Worm (Caenorhabditis elegans): ENCODE data around the gene nish-1.

The nish-1 gene

ce11 chrIV:10864031-10864430 is at the start of gene nish-1:
nish-1 (plus strand) TSS chrIV:10864331.
- no peak for TF ChIP-seq nfya-1 (tag; optimal IDR thresholded peaks at IDR 0.05)
- no peak for TF ChIP-seq elt-4 (tag; optimal IDR thresholded peaks at IDR 0.05)
- no peak for TF ChIP-seq ceh-19 (GFP tag; optimal IDR thresholded peaks at IDR 0.05)
- TF ChIP-seq dmd-4 (tag; optimal IDR thresholded peaks at IDR 0.05; ENCODE audit: borderline replicate concordance): no peak
- no peak for TF ChIP-seq unc-86 (tag; optimal IDR thresholded peaks at IDR 0.05)
- TF ChIP-seq fax-1 (tag; optimal IDR thresholded peaks at IDR 0.05): no peak
- no peak for TF ChIP-seq T23F11.4 (GFP tag; optimal IDR thresholded peaks at IDR 0.05)
- TF ChIP-seq ceh-2 (tag; optimal IDR thresholded peaks at IDR 0.05): no peak
- TF ChIP-seq elt-2 (tag; optimal IDR thresholded peaks at IDR 0.05): no peak
- TF ChIP-seq mec-3 (tag; optimal IDR thresholded peaks at IDR 0.05; ENCODE audit: borderline replicate concordance): no peak
- TF ChIP-seq unc-55 (GFP tag; optimal IDR thresholded peaks at IDR 0.05): no peak
- TF ChIP-seq ceh-6 (GFP tag; optimal IDR thresholded peaks at IDR 0.05): no peak
- no peak for TF ChIP-seq ref-2 (tag; optimal IDR thresholded peaks at IDR 0.05)
- no peak for TF ChIP-seq lin-11 (tag; optimal IDR thresholded peaks at IDR 0.05)

- TF ChIP-seq T23F11.4 (GFP tag; optimal IDR thresholded peaks at IDR 0.05) (no peak), hlh-15 (tag; optimal IDR thresholded peaks at IDR 0.05) (no peak), fkh-10 (GFP tag; optimal IDR thresholded peaks at IDR 0.05) (no peak)
Observed at ce11 chrIV:10815950-10816349, 48.2 kb upstream of the nish-1 start.

- no peak for TF ChIP-seq npax-4 (tag; optimal IDR thresholded peaks at IDR 0.05)
- TF ChIP-seq nfya-1 (tag; optimal IDR thresholded peaks at IDR 0.05): peak; percentile 33
- peak; percentile 65 for TF ChIP-seq pros-1 (tag; optimal IDR thresholded peaks at IDR 0.05)
- TF ChIP-seq ceh-2 (tag; optimal IDR thresholded peaks at IDR 0.05): peak; percentile 71
- TF ChIP-seq fkh-10 (GFP tag; optimal IDR thresholded peaks at IDR 0.05): no peak
- peak; percentile 77 for TF ChIP-seq tbx-2 (tag; optimal IDR thresholded peaks at IDR 0.05)
- TF ChIP-seq dve-1 (tag; optimal IDR thresholded peaks at IDR 0.05): no peak
- peak; percentile 43 for TF ChIP-seq ztf-16 (tag; optimal IDR thresholded peaks at IDR 0.05)
- no peak for TF ChIP-seq F13H6.1 (tag; optimal IDR thresholded peaks at IDR 0.05)
- TF ChIP-seq gmeb-2 (tag; optimal IDR thresholded peaks at IDR 0.05): no peak
- no peak for TF ChIP-seq T23F11.4 (GFP tag; optimal IDR thresholded peaks at IDR 0.05)
- peak; percentile 22 for TF ChIP-seq C08G9.2 (tag; optimal IDR thresholded peaks at IDR 0.05)
- TF ChIP-seq ama-1 (optimal IDR thresholded peaks at IDR 0.05): no peak
- peak; percentile 58 for TF ChIP-seq hlh-30 (tag; optimal IDR thresholded peaks at IDR 0.05; ENCODE audit: insufficient read depth)
- peak; percentile 68 for TF ChIP-seq ref-2 (tag; optimal IDR thresholded peaks at IDR 0.05)
- TF ChIP-seq rnt-1 (tag; optimal IDR thresholded peaks at IDR 0.05): peak; percentile 47
- TF ChIP-seq tbx-7 (tag; optimal IDR thresholded peaks at IDR 0.05): peak; percentile 1
- no peak for TF ChIP-seq elt-4 (tag; optimal IDR thresholded peaks at IDR 0.05)
- no peak for TF ChIP-seq unc-42 (tag; optimal IDR thresholded peaks at IDR 0.05)
- TF ChIP-seq ceh-6 (GFP tag; optimal IDR thresholded peaks at IDR 0.05): peak; percentile 42
- TF ChIP-seq elt-2 (tag; optimal IDR thresholded peaks at IDR 0.05): peak; percentile 36
- TF ChIP-seq C38D4.7 (GFP tag; optimal IDR thresholded peaks at IDR 0.05): peak; percentile 17
- peak; percentile 56 for TF ChIP-seq ceh-31 (tag; optimal IDR thresholded peaks at IDR 0.05)
- peak; percentile 56 for TF ChIP-seq ceh-34 (tag; optimal IDR thresholded peaks at IDR 0.05)
- TF ChIP-seq pha-4 (tag; optimal IDR thresholded peaks at IDR 0.05): no peak
- no peak for TF ChIP-seq hlh-6 (tag; optimal IDR thresholded peaks at IDR 0.05)
- TF ChIP-seq sdc-2 (tag; optimal IDR thresholded peaks at IDR 0.05): peak; percentile 38
- TF ChIP-seq ceh-14 (tag; optimal IDR thresholded peaks at IDR 0.05): peak; percentile 10
- no peak for TF ChIP-seq lim-6 (tag; optimal IDR thresholded peaks at IDR 0.05)
- TF ChIP-seq nhr-232 (tag; optimal IDR thresholded peaks at IDR 0.05): no peak
Observed at ce11 chrIV:10817030-10817429, 47.1 kb upstream of the nish-1 start.

- TF ChIP-seq npax-4 (tag; optimal IDR thresholded peaks at IDR 0.05): no peak
- no peak for TF ChIP-seq sdc-2 (tag; optimal IDR thresholded peaks at IDR 0.05)
Observed at ce11 chrIV:10819049-10819448, 45.1 kb upstream of the nish-1 start.
